Worm (Caenorhabditis elegans) whole organism, early embryonic: ENCODE measurements around the gene uggt-1.

Source experiments
- B0310.2 ChIP-seq: sonication (generic microtip); optimal IDR thresholded peaks from 2 replicates; lab custom pipeline; 2016; ENCODE audit warnings: mild to moderate bottlenecking, missing genetic modification characterization, missing compliant biosample characterization
- F13C5.2 ChIP-seq: sonication (generic microtip); optimal IDR thresholded peaks from 2 replicates; lab custom pipeline; 2017; ENCODE audit warnings: mild to moderate bottlenecking, missing genetic modification characterization, inconsistent platforms, missing compliant biosample characterization
- aly-1 ChIP-seq: sonication (generic microtip); optimal IDR thresholded peaks from 2 replicates; lab custom pipeline; 2016; ENCODE audit warnings: missing genetic modification characterization, missing compliant biosample characterization
- ama-1 ChIP-seq: fragments of 150-350 bp; optimal IDR thresholded peaks from 2 replicates; lab custom pipeline; 2014
- ceh-13 ChIP-seq: fragments of 200-800 bp; sonication (Bioruptor generic); optimal IDR thresholded peaks from 2 replicates; lab custom pipeline; 2018; ENCODE audit warnings: mild to moderate bottlenecking, missing genetic modification characterization, missing compliant biosample characterization
- ceh-36 ChIP-seq: sonication (generic microtip); optimal IDR thresholded peaks from 2 replicates; lab custom pipeline; 2016; ENCODE audit warnings: missing genetic modification characterization, inconsistent platforms, missing compliant biosample characterization
- ets-7 ChIP-seq: sonication (generic microtip); optimal IDR thresholded peaks from 2 replicates; lab custom pipeline; 2016; ENCODE audit warnings: missing genotype, missing genetic modification characterization, missing compliant biosample characterization
- flt-1 ChIP-seq: fragments of 200-800 bp; sonication (Bioruptor generic); IDR thresholded peaks from 2 replicates; pipeline ENCODE4 v1.3.6; 2022; ENCODE audit warnings: missing genetic modification characterization, missing compliant biosample characterization
- hmbx-1 ChIP-seq: sonication (generic microtip); optimal IDR thresholded peaks from 2 replicates; lab custom pipeline; 2016; ENCODE audit warnings: mild to moderate bottlenecking, missing genetic modification characterization, missing compliant biosample characterization
- hmg-4 ChIP-seq: fragments of 200-800 bp; sonication (Bioruptor generic); optimal IDR thresholded peaks from 2 replicates; lab custom pipeline; 2018; ENCODE audit warnings: mild to moderate bottlenecking, missing genetic modification characterization, missing compliant biosample characterization
- hnd-1 ChIP-seq: sonication (generic microtip); optimal IDR thresholded peaks from 2 replicates; lab custom pipeline; 2016; ENCODE audit warnings: missing genetic modification characterization, missing compliant biosample characterization
- pes-1 ChIP-seq: fragments of 200-800 bp; sonication (Bioruptor generic); IDR thresholded peaks from 2 replicates; pipeline ENCODE4 v1.3.6; 2022; ENCODE audit warnings: missing genetic modification reagents, missing genetic modification characterization, missing compliant biosample characterization
- scrt-1 ChIP-seq: fragments of 200-800 bp; sonication (Bioruptor generic); IDR thresholded peaks from 2 replicates; pipeline ENCODE4 v1.3.6; 2022; ENCODE audit warnings: missing genetic modification characterization, missing compliant biosample characterization
- sea-1 ChIP-seq: fragments of 200-800 bp; sonication (Bioruptor generic); conservative IDR thresholded peaks from 2 replicates; pipeline ENCODE4 v1.3.6; 2022; ENCODE audit warnings: missing genetic modification characterization, missing compliant biosample characterization
- tbx-11 ChIP-seq: fragments of 200-800 bp; sonication (Bioruptor generic); IDR thresholded peaks from 2 replicates; pipeline ENCODE4 v1.3.6; 2022; ENCODE audit warnings: missing genetic modification characterization, missing compliant biosample characterization
- tbx-37 ChIP-seq: fragments of 200-800 bp; sonication (Bioruptor generic); conservative IDR thresholded peaks from 2 replicates; pipeline ENCODE4 v1.3.6; 2022; ENCODE audit warnings: missing genetic modification reagents, missing genetic modification characterization, missing compliant biosample characterization
- tra-4 ChIP-seq: sonication (generic microtip); optimal IDR thresholded peaks from 2 replicates; lab custom pipeline; 2017; ENCODE audit warnings: missing genetic modification characterization, missing compliant biosample characterization

Gene uggt-1

ce11 chrX:7491521-7491920 lies 9.3 kb downstream of the uggt-1 start:
- TF ChIP-seq sea-1 (GFP tag; lab: Robert Waterston, UW) = no peak
- no peak for TF ChIP-seq hmg-4 (GFP tag; lab: Kevin White, UChicago)
- no peak for TF ChIP-seq tra-4
- no peak for TF ChIP-seq aly-1 (tag; lab: Kevin White, UChicago)
- no peak for TF ChIP-seq B0310.2 (tag; lab: Kevin White, UChicago)
- TF ChIP-seq ama-1 (lab: Kevin White, UChicago) = no peak
- TF ChIP-seq ets-7 (tag; lab: Kevin White, UChicago) = no peak
- no peak for TF ChIP-seq scrt-1
- TF ChIP-seq hmbx-1 = no peak
- TF ChIP-seq tbx-11 (GFP tag; lab: Robert Waterston, UW) = no peak
- TF ChIP-seq tbx-37 = no peak
- no peak for TF ChIP-seq ceh-36 (tag; lab: Kevin White, UChicago)
- no peak for TF ChIP-seq hnd-1 (tag; lab: Kevin White, UChicago)
- no peak for TF ChIP-seq F13C5.2 (tag; lab: Kevin White, UChicago)
- no peak for TF ChIP-seq pes-1 (GFP tag; lab: Robert Waterston, UW)
- TF ChIP-seq ceh-13 (GFP tag; lab: Kevin White, UChicago) = no peak
- TF ChIP-seq flt-1 = no peak

ce11 chrX:7485748-7486147 lies 15.0 kb downstream of the uggt-1 start, which contains the start of gene gly-12:
Gene gly-12, plus strand, starts transcription at chrX:7485864.
- TF ChIP-seq scrt-1 (no peak), ceh-36 (tag; lab: Kevin White, UChicago) (no peak), hmg-4 (GFP tag; lab: Kevin White, UChicago) (peak; percentile 69), ets-7 (tag; lab: Kevin White, UChicago) (no peak), ama-1 (lab: Kevin White, UChicago) (no peak), tra-4 (no peak), F13C5.2 (tag; lab: Kevin White, UChicago) (no peak), tbx-37 (no peak), hmbx-1 (no peak), tbx-11 (GFP tag; lab: Robert Waterston, UW) (no peak), aly-1 (tag; lab: Kevin White, UChicago) (peak; percentile 17), flt-1 (no peak), B0310.2 (tag; lab: Kevin White, UChicago) (no peak), ceh-13 (GFP tag; lab: Kevin White, UChicago) (no peak)

ce11 chrX:7480756-7481155 lies 20.0 kb downstream of the uggt-1 start, which contains the start of gene F48E3.9:
Gene F48E3.9, plus strand, starts transcription at chrX:7481056.
- no peak for TF ChIP-seq tbx-11 (GFP tag; lab: Robert Waterston, UW)
- TF ChIP-seq ama-1 (lab: Kevin White, UChicago) = no peak
- TF ChIP-seq hnd-1 (tag; lab: Kevin White, UChicago) = no peak
- no peak for TF ChIP-seq flt-1
- TF ChIP-seq sea-1 (GFP tag; lab: Robert Waterston, UW) = no peak
- no peak for TF ChIP-seq tra-4
- no peak for TF ChIP-seq ceh-13 (GFP tag; lab: Kevin White, UChicago)
- no peak for TF ChIP-seq hmg-4 (GFP tag; lab: Kevin White, UChicago)
- no peak for TF ChIP-seq ceh-36 (tag; lab: Kevin White, UChicago)

ce11 chrX:7478948-7479347 lies 21.8 kb downstream of the uggt-1 start, which contains the start of gene mek-1:
Gene mek-1, plus strand, starts transcription at chrX:7479248.
- no peak for TF ChIP-seq sea-1 (GFP tag; lab: Robert Waterston, UW)
- no peak for TF ChIP-seq ama-1 (lab: Kevin White, UChicago)
- no peak for TF ChIP-seq tbx-37
- no peak for TF ChIP-seq hmbx-1
- no peak for TF ChIP-seq ets-7 (tag; lab: Kevin White, UChicago)
- TF ChIP-seq hnd-1 (tag; lab: Kevin White, UChicago) = no peak
- TF ChIP-seq F13C5.2 (tag; lab: Kevin White, UChicago) = no peak

ce11 chrX:7478476-7478875 lies 22.3 kb downstream of the uggt-1 start:
- TF ChIP-seq flt-1 = no peak
- peak; percentile 39 for TF ChIP-seq hmg-4 (GFP tag; lab: Kevin White, UChicago)
- TF ChIP-seq scrt-1 = no peak
- no peak for TF ChIP-seq ama-1 (lab: Kevin White, UChicago)
- TF ChIP-seq ceh-36 (tag; lab: Kevin White, UChicago) = peak; percentile 28
- TF ChIP-seq tbx-11 (GFP tag; lab: Robert Waterston, UW) = 0 out of 2 replicates have a peak, but pooled peaks have one; percentile 46
- TF ChIP-seq ets-7 (tag; lab: Kevin White, UChicago) = peak; percentile 61
- no peak for TF ChIP-seq hmbx-1

ce11 chrX:7474968-7475433 lies 25.8 kb downstream of the uggt-1 start, which contains the start of gene coh-1:
Gene coh-1, minus strand, starts transcription at chrX:7475018.
- TF ChIP-seq aly-1 (tag; lab: Kevin White, UChicago) (no peak), F13C5.2 (tag; lab: Kevin White, UChicago) (peak; percentile 40)

ce11 chrX:7469907-7470306 lies 30.9 kb downstream of the uggt-1 start:
- TF ChIP-seq pes-1 (GFP tag; lab: Robert Waterston, UW) = peak; percentile 16; the same call in 1 of the 2 replicates
- TF ChIP-seq scrt-1 = no peak

- TF ChIP-seq hnd-1 (tag; lab: Kevin White, UChicago) (no peak), pes-1 (GFP tag; lab: Robert Waterston, UW) (no peak), scrt-1 (no peak), flt-1 (no peak), F13C5.2 (tag; lab: Kevin White, UChicago) (no peak), ceh-13 (GFP tag; lab: Kevin White, UChicago) (no peak), hmbx-1 (no peak), tra-4 (no peak), ama-1 (lab: Kevin White, UChicago) (no peak), ets-7 (tag; lab: Kevin White, UChicago) (no peak), aly-1 (tag; lab: Kevin White, UChicago) (no peak), hmg-4 (GFP tag; lab: Kevin White, UChicago) (no peak), tbx-37 (no peak), tbx-11 (GFP tag; lab: Robert Waterston, UW) (no peak), B0310.2 (tag; lab: Kevin White, UChicago) (no peak), sea-1 (GFP tag; lab: Robert Waterston, UW) (no peak), ceh-36 (tag; lab: Kevin White, UChicago) (no peak)
Measured at ce11 chrX:7466682-7467081, 34.1 kb downstream of the uggt-1 start.
